Worm (Caenorhabditis elegans) whole organism, L4 larva: ENCODE data around the gene dhs-8.
A peak's percentile ranks its signal among the peaks of the same experiment; 100 is the strongest.

Experiments used
- D1046.2 ChIP-seq: fragments of 200-800 bp; sonication (Bioruptor generic); IDR thresholded peaks from 2 replicates; pipeline ENCODE4 v1.3.6; 2022; ENCODE audit warnings: missing genetic modification characterization, missing compliant biosample characterization
- F49E8.2 ChIP-seq: sonication (generic microtip); optimal IDR thresholded peaks from 2 replicates; lab custom pipeline; 2016; ENCODE audit warnings: missing compliant biosample characterization, mild to moderate bottlenecking, missing genetic modification characterization, borderline replicate concordance
- Y48G9A.11 ChIP-seq: fragments of 200-800 bp; sonication (Bioruptor generic); IDR thresholded peaks from 2 replicates; pipeline ENCODE4 v1.3.6; 2022; ENCODE audit warnings: missing genetic modification reagents, missing genetic modification characterization, missing compliant biosample characterization
- ZK337.2 ChIP-seq: fragments of 200-800 bp; sonication (Bioruptor generic); IDR thresholded peaks from 2 replicates; pipeline ENCODE4 v1.3.6; 2022; ENCODE audit warnings: missing genetic modification reagents, missing genetic modification characterization, missing compliant biosample characterization
- ZK546.5 ChIP-seq, 2 experiments: sonication (generic microtip); optimal IDR thresholded peaks; 2 replicates each; lab custom pipeline; 2017; ENCODE audit warnings: missing biosample characterization in 2 of 2, missing genetic modification characterization in 2 of 2
- aha-1 ChIP-seq: fragments of 150-350 bp; peaks from one replicate; lab custom pipeline; 2014; ENCODE audit warnings: missing biosample characterization, missing genetic modification characterization
- aly-2 ChIP-seq: sonication (generic microtip); optimal IDR thresholded peaks from 2 replicates; lab custom pipeline; 2018; ENCODE audit warnings: missing biosample characterization, missing genetic modification characterization
- ceh-32 ChIP-seq: sonication (generic microtip); optimal IDR thresholded peaks from 2 replicates; lab custom pipeline; 2016; ENCODE audit warnings: mild to moderate bottlenecking, missing genetic modification characterization, missing compliant biosample characterization; ENCODE audit not compliant: poor library complexity
- ceh-44 ChIP-seq: fragments of 200-800 bp; sonication (Bioruptor generic); IDR thresholded peaks from 2 replicates; pipeline ENCODE4 v1.3.6; 2022; ENCODE audit warnings: missing genetic modification reagents, missing genetic modification characterization, missing compliant biosample characterization
- ces-1 ChIP-seq: fragments of 150-350 bp; sonication (generic microtip); optimal IDR thresholded peaks from 4 replicates; lab custom pipeline; 2014; ENCODE audit warnings: missing biosample characterization, missing genetic modification reagents, missing genetic modification characterization
- dmd-8 ChIP-seq: fragments of 200-800 bp; sonication (Bioruptor generic); IDR thresholded peaks from 2 replicates; pipeline ENCODE4 v1.3.6; 2022; ENCODE audit warnings: missing genetic modification characterization, missing compliant biosample characterization
- dpl-1 ChIP-seq: fragments of 150-350 bp; optimal IDR thresholded peaks from 2 replicates; lab custom pipeline; 2014; ENCODE audit warnings: missing biosample characterization, missing genetic modification reagents, missing genetic modification characterization
- egl-27 ChIP-seq: sonication (generic microtip); optimal IDR thresholded peaks from 3 replicates; lab custom pipeline; 2017; ENCODE audit warnings: missing biosample characterization, missing genetic modification reagents, missing genetic modification characterization
- hlh-30 ChIP-seq: sonication (generic microtip); optimal IDR thresholded peaks from 2 replicates; lab custom pipeline; 2017; ENCODE audit warnings: antibody characterized with exemption, mild to moderate bottlenecking, missing genetic modification characterization, missing compliant biosample characterization; ENCODE audit not compliant: insufficient read depth
- hmg-1.1 ChIP-seq: fragments of 200-800 bp; sonication (Bioruptor generic); IDR thresholded peaks from 2 replicates; pipeline ENCODE4 v1.3.6; 2022; ENCODE audit warnings: missing genetic modification reagents, missing genetic modification characterization, missing compliant biosample characterization
- jun-1 ChIP-seq: fragments of 150-350 bp; optimal IDR thresholded peaks from 2 replicates; lab custom pipeline; 2014; ENCODE audit warnings: missing biosample characterization, missing genetic modification reagents, missing genetic modification characterization
- lin-15B ChIP-seq: fragments of 150-350 bp; sonication (generic microtip); optimal IDR thresholded peaks from 3 replicates; lab custom pipeline; 2014; ENCODE audit warnings: missing biosample characterization, missing genetic modification characterization
- lin-29 ChIP-seq: fragments of 200-800 bp; sonication (Bioruptor generic); IDR thresholded peaks from 2 replicates; pipeline ENCODE4 v1.3.6; 2022; ENCODE audit warnings: missing genetic modification reagents, missing genetic modification characterization, missing compliant biosample characterization
- lin-38 ChIP-seq: fragments of 200-800 bp; sonication (Bioruptor generic); IDR thresholded peaks from 2 replicates; pipeline ENCODE4 v1.3.6; 2022; ENCODE audit warnings: missing genetic modification reagents, missing genetic modification characterization, missing compliant biosample characterization
- mep-1 ChIP-seq: fragments of 150-350 bp; sonication (generic microtip); optimal IDR thresholded peaks from 3 replicates; lab custom pipeline; 2014; ENCODE audit warnings: missing biosample characterization, missing genetic modification characterization
- mes-2 ChIP-seq: sonication (generic microtip); optimal IDR thresholded peaks from 2 replicates; lab custom pipeline; 2016; ENCODE audit warnings: missing genotype, mild to moderate bottlenecking, missing genetic modification characterization, missing compliant biosample characterization; ENCODE audit not compliant: poor library complexity, severe bottlenecking
- mxl-3 ChIP-seq: fragments of 200-800 bp; sonication (Bioruptor generic); optimal IDR thresholded peaks from 2 replicates; lab custom pipeline; 2018; ENCODE audit warnings: mild to moderate bottlenecking, missing genetic modification characterization, missing compliant biosample characterization
- nhr-237 ChIP-seq: sonication (generic microtip); optimal IDR thresholded peaks from 2 replicates; lab custom pipeline; 2017; ENCODE audit warnings: missing biosample characterization, missing genetic modification characterization
- nhr-25 ChIP-seq: sonication (generic microtip); optimal IDR thresholded peaks from 2 replicates; lab custom pipeline; 2017; ENCODE audit warnings: missing genetic modification characterization, mild to moderate bottlenecking, missing compliant biosample characterization, antibody characterized with exemption, moderate library complexity, borderline replicate concordance; ENCODE audit not compliant: insufficient read depth
- nhr-28 ChIP-seq: fragments of 150-350 bp; optimal IDR thresholded peaks from 2 replicates; lab custom pipeline; 2014; ENCODE audit warnings: missing biosample characterization, missing genetic modification characterization
- nhr-42 ChIP-seq: fragments of 200-800 bp; sonication (Bioruptor generic); IDR thresholded peaks from 2 replicates; pipeline ENCODE4 v1.3.6; 2022; ENCODE audit warnings: missing genetic modification characterization, missing compliant biosample characterization
- nhr-77 ChIP-seq: fragments of 150-350 bp; optimal IDR thresholded peaks from 2 replicates; lab custom pipeline; 2014; ENCODE audit warnings: missing biosample characterization, missing genetic modification characterization
- pha-4 ChIP-seq, 2 experiments: fragments of 150-350 bp in 1 of 2; fragments of 200-800 bp in 1 of 2; sonication (Bioruptor generic) in 1 of 2; IDR thresholded peaks in 1 of 2; optimal IDR thresholded peaks in 1 of 2; 2 replicates each; pipeline versions ENCODE4 v1.3.6 to Lab custom; 2014 to 2022; ENCODE audit warnings: missing genetic modification characterization in 2 of 2, missing genetic modification reagents in 2 of 2, missing biosample characterization in 1 of 2, missing compliant biosample characterization in 1 of 2
- saeg-2 ChIP-seq: fragments of 200-800 bp; sonication (Bioruptor generic); IDR thresholded peaks from 2 replicates; pipeline ENCODE4 v1.3.6; 2022; ENCODE audit warnings: missing genetic modification reagents, missing genetic modification characterization, missing compliant biosample characterization
- set-16 ChIP-seq: fragments of 200-800 bp; sonication (Bioruptor generic); IDR thresholded peaks from 2 replicates; pipeline ENCODE4 v1.3.6; 2022; ENCODE audit warnings: missing genetic modification reagents, missing genetic modification characterization, missing compliant biosample characterization
- snpc-1.2 ChIP-seq: fragments of 200-800 bp; sonication (Bioruptor generic); IDR thresholded peaks from 2 replicates; pipeline ENCODE4 v1.3.6; 2022; ENCODE audit warnings: missing genetic modification reagents, missing genetic modification characterization, missing compliant biosample characterization
- spr-1 ChIP-seq: sonication (generic microtip); optimal IDR thresholded peaks from 2 replicates; lab custom pipeline; 2016; ENCODE audit warnings: mild to moderate bottlenecking, missing genetic modification characterization, missing compliant biosample characterization
- unc-130 ChIP-seq: sonication (generic microtip); optimal IDR thresholded peaks from 2 replicates; lab custom pipeline; 2016; ENCODE audit warnings: missing genetic modification reagents, missing genetic modification characterization, missing compliant biosample characterization
- vab-7 ChIP-seq: fragments of 200-800 bp; sonication (Bioruptor generic); IDR thresholded peaks from 2 replicates; pipeline ENCODE4 v1.3.6; 2022; ENCODE audit warnings: missing genetic modification reagents, missing genetic modification characterization, missing compliant biosample characterization
- zag-1 ChIP-seq: fragments of 150-350 bp; optimal IDR thresholded peaks from 2 replicates; lab custom pipeline; 2014; ENCODE audit warnings: missing biosample characterization, missing genetic modification characterization
- zfp-3 ChIP-seq: fragments of 200-800 bp; sonication (Bioruptor generic); conservative IDR thresholded peaks from 2 replicates; pipeline ENCODE4 v1.3.6; 2022; ENCODE audit warnings: missing genetic modification reagents, missing genetic modification characterization, missing compliant biosample characterization
- zip-2 ChIP-seq: fragments of 150-350 bp; optimal IDR thresholded peaks from 2 replicates; lab custom pipeline; 2014; ENCODE audit warnings: missing biosample characterization, missing genetic modification characterization

dhs-8 gene

DNA sequence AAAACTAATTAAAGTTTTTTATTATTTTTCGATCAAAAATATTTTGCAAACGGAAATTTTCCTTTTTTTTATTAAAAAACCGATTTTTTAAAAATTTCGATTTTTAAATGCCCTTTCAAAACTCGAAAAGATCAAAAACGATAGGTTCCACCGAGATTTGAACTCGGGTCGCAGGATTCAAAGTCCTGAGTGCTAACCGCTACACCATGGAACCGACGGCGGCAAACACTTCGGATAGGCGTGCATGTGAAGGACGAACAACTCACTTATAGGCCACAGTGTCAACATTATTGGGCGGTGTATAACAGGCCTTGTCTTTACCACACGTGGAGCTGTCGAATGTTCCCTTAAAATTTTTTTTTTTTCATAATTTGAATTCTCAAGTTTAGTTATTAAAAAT lies 23.1 kb upstream of the dhs-8 start (continued):
- TF ChIP-seq set-16 (GFP tag; lab: Robert Waterston, UW) = no peak
- no peak for TF ChIP-seq mxl-3 (GFP tag; lab: Kevin White, UChicago)
- no peak for TF ChIP-seq lin-29 (GFP tag; lab: Robert Waterston, UW)
- no peak for TF ChIP-seq ceh-32
- peak; percentile 46; the same call in 1 of the 2 replicates for TF ChIP-seq pha-4 (GFP tag; IDR thresholded peaks at IDR 0.05; lab: Robert Waterston, UW)
- TF ChIP-seq pha-4 (tag; optimal IDR thresholded peaks at IDR 0.05; lab: Kevin White, UChicago) = no peak
- TF ChIP-seq ces-1 (GFP tag; lab: Kevin White, UChicago) = no peak
- TF ChIP-seq lin-15B (tag; lab: Kevin White, UChicago) = no peak
- TF ChIP-seq nhr-77 (tag; lab: Kevin White, UChicago) = peak; percentile 58
- TF ChIP-seq saeg-2 (GFP tag; lab: Robert Waterston, UW) = no peak
- no peak for TF ChIP-seq dmd-8
- TF ChIP-seq ZK546.5 (tag; optimal IDR thresholded peaks at IDR 0.05; lab: Kevin White, UChicago) = no peak

DNA sequence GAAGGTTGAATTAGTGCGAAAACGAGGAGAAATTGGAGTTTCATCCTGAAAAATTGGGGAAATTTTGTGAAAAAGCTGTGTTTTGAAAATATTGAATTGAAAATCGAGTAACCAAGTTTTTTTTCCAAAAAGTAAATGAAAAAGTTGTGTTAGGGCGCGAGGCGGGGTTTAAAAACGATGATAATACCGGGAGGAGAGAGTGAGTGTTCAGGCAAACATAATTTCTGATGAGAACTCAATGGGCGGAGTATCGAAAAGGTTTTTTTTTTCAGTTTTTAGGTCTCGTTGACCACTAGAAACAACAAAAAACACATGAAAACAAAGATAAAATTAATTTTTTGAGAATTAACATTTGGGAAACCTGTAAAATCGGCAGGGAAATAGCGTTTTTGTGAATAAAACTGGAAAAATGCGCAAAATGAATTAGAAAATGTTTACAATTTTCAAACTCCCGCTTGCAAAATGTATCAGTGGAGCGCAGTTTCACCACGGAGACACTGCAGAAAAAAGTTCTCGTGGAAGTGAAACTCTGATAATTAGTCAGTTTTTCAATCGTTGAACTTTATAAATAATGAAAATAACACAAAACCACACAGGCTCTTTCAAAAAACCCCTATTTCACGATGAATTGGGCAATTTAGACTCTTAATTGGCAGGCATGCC lies 18.1 kb upstream of the dhs-8 start, which contains the start of gene C13B4.1:
TSS of gene C13B4.1 (minus strand) at position 51 of the 663 bp plus-strand sequence.
- no peak for TF ChIP-seq zip-2
- TF ChIP-seq nhr-25 = no peak
- peak; percentile 48; the same call in 1 of the 2 replicates for TF ChIP-seq Y48G9A.11 (GFP tag; lab: Robert Waterston, UW)
- no peak for TF ChIP-seq mep-1 (tag; lab: Kevin White, UChicago)
- TF ChIP-seq snpc-1.2 (GFP tag; lab: Robert Waterston, UW) = 0 out of 2 replicates have a peak, but pooled peaks have one; percentile 47
- no peak for TF ChIP-seq egl-27 (tag; lab: Kevin White, UChicago)
- TF ChIP-seq D1046.2 (GFP tag; lab: Robert Waterston, UW) = no peak
- no peak for TF ChIP-seq jun-1 (tag; lab: Kevin White, UChicago)
- TF ChIP-seq aly-2 (tag; lab: Kevin White, UChicago) = no peak
- TF ChIP-seq dpl-1 = peak; percentile 23
- TF ChIP-seq hmg-1.1 = no peak
- TF ChIP-seq ZK337.2 (GFP tag; lab: Robert Waterston, UW) = no peak
- TF ChIP-seq aha-1 (tag; lab: Kevin White, UChicago) = peak; percentile 46
- TF ChIP-seq nhr-237 (tag; lab: Kevin White, UChicago) = no peak
- peak; percentile 75 for TF ChIP-seq mes-2
- 0 out of 2 replicates have a peak, but pooled peaks have one; percentile 19 for TF ChIP-seq vab-7 (GFP tag; lab: Robert Waterston, UW)
- TF ChIP-seq zfp-3 = no peak
- TF ChIP-seq unc-130 (GFP tag; lab: Kevin White, UChicago) = peak; percentile 52
- peak; percentile 93 for TF ChIP-seq lin-38 (GFP tag; lab: Robert Waterston, UW)
- TF ChIP-seq F49E8.2 (tag; lab: Kevin White, UChicago) = peak; percentile 68
- TF ChIP-seq ceh-44 (GFP tag; lab: Robert Waterston, UW) = 0 out of 2 replicates have a peak, but pooled peaks have one; percentile 9
- TF ChIP-seq, all 104 proteins: peak for 10

DNA sequence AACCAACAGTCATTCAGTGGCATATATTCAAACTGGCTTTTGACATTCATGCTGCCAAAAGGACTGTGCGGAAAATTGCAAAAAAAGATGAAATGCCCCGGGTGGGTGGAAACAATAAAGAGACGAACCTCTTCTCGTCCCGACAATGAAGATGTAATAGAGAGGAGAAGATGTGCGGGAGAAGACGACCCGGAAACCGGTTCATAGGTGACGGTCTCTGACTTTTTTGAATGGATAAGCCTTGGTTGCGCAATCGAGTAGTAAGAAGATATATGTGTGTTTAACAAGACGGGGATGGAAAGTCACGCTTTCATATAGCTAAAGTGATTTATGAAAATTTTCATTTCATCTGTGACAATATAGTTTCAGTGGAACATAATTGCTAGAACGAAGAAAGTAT lies 17.1 kb upstream of the dhs-8 start:
- peak; percentile 17 for TF ChIP-seq nhr-28
- no peak for TF ChIP-seq zag-1
- no peak for TF ChIP-seq nhr-42 (GFP tag; lab: Robert Waterston, UW)
- no peak for TF ChIP-seq mxl-3 (GFP tag; lab: Kevin White, UChicago)
- no peak for TF ChIP-seq spr-1 (tag; lab: Kevin White, UChicago)
- TF ChIP-seq hlh-30 (tag; lab: Kevin White, UChicago) = no peak
